Worm (Caenorhabditis elegans) whole organism, L3 larva: ENCODE results near the gene F57A8.7.
A peak's percentile ranks its signal among the peaks of the same experiment; 100 is the strongest.

Experiments used
- R02D3.7 ChIP-seq: fragments of 150-350 bp; optimal IDR thresholded peaks from 2 replicates; lab custom pipeline; 2014; ENCODE audit warnings: missing biosample characterization, missing genetic modification characterization
- aly-2 ChIP-seq: fragments of 150-350 bp; optimal IDR thresholded peaks from 2 replicates; lab custom pipeline; 2014; ENCODE audit warnings: missing biosample characterization, missing genetic modification characterization
- ama-1 ChIP-seq: fragments of 150-350 bp; optimal IDR thresholded peaks from 2 replicates; lab custom pipeline; 2018
- ceh-28 ChIP-seq: fragments of 150-350 bp; optimal IDR thresholded peaks from 2 replicates; lab custom pipeline; 2014; ENCODE audit warnings: missing biosample characterization, missing genetic modification reagents, missing genetic modification characterization
- ceh-82 ChIP-seq: fragments of 150-350 bp; optimal IDR thresholded peaks from 2 replicates; lab custom pipeline; 2014; ENCODE audit warnings: missing biosample characterization, missing genetic modification characterization
- daf-12 ChIP-seq: fragments of 150-350 bp; optimal IDR thresholded peaks from 2 replicates; lab custom pipeline; 2014; ENCODE audit warnings: missing biosample characterization, missing genetic modification reagents, missing genetic modification characterization
- egl-5 ChIP-seq: fragments of 150-350 bp; optimal IDR thresholded peaks from 2 replicates; lab custom pipeline; 2017; ENCODE audit warnings: missing biosample characterization, missing genetic modification reagents, missing genetic modification characterization, inconsistent platforms
- elt-2 ChIP-seq: sonication (generic microtip); optimal IDR thresholded peaks from 2 replicates; lab custom pipeline; 2016; ENCODE audit warnings: missing genetic modification reagents, mild to moderate bottlenecking, missing genetic modification characterization, missing compliant biosample characterization
- elt-3 ChIP-seq, 3 experiments: fragments of 150-350 bp in 1 of 3; sonication (generic microtip) in 2 of 3; optimal IDR thresholded peaks; 2 replicates in 2 of 3; 4 replicates in 1 of 3; lab custom pipeline; 2014 to 2017; ENCODE audit warnings: missing biosample characterization in 3 of 3, missing genetic modification characterization in 3 of 3
- fkh-10 ChIP-seq: sonication (generic microtip); optimal IDR thresholded peaks from 2 replicates; lab custom pipeline; 2017; ENCODE audit warnings: missing biosample characterization, missing genetic modification reagents, missing genetic modification characterization
- hmg-11 ChIP-seq: sonication (generic microtip); optimal IDR thresholded peaks from 2 replicates; lab custom pipeline; 2016; ENCODE audit warnings: missing genetic modification characterization, missing compliant biosample characterization
- jun-1 ChIP-seq: fragments of 150-350 bp; optimal IDR thresholded peaks from 2 replicates; lab custom pipeline; 2014; ENCODE audit warnings: missing biosample characterization, missing genetic modification reagents, missing genetic modification characterization
- lin-15B ChIP-seq: fragments of 150-350 bp; optimal IDR thresholded peaks from 2 replicates; lab custom pipeline; 2014; ENCODE audit warnings: missing biosample characterization, missing genetic modification characterization
- lin-39 ChIP-seq: fragments of 150-350 bp; optimal IDR thresholded peaks from 2 replicates; lab custom pipeline; 2018; ENCODE audit warnings: missing biosample characterization, missing genetic modification reagents, missing genetic modification characterization
- lsy-12 ChIP-seq: sonication (generic microtip); optimal IDR thresholded peaks from 2 replicates; lab custom pipeline; 2016; ENCODE audit warnings: mild to moderate bottlenecking, missing genetic modification characterization, missing compliant biosample characterization
- mdl-1 ChIP-seq: fragments of 150-350 bp; optimal IDR thresholded peaks from 2 replicates; lab custom pipeline; 2014; ENCODE audit warnings: missing biosample characterization, missing genetic modification characterization
- nfya-1 ChIP-seq: sonication (generic microtip); optimal IDR thresholded peaks from 2 replicates; lab custom pipeline; 2017; ENCODE audit warnings: missing genetic modification characterization, mild to moderate bottlenecking, missing compliant biosample characterization, antibody characterized with exemption, moderate library complexity; ENCODE audit not compliant: insufficient read depth
- nhr-11 ChIP-seq: fragments of 150-350 bp; optimal IDR thresholded peaks from 2 replicates; lab custom pipeline; 2014; ENCODE audit warnings: missing biosample characterization, missing genetic modification characterization
- nhr-12 ChIP-seq: fragments of 150-350 bp; optimal IDR thresholded peaks from 2 replicates; lab custom pipeline; 2014; ENCODE audit warnings: missing biosample characterization, missing genetic modification characterization
- nhr-28 ChIP-seq: fragments of 150-350 bp; optimal IDR thresholded peaks from 2 replicates; lab custom pipeline; 2014; ENCODE audit warnings: missing biosample characterization, missing genetic modification characterization
- nhr-43 ChIP-seq: sonication (generic microtip); optimal IDR thresholded peaks from 2 replicates; lab custom pipeline; 2016; ENCODE audit warnings: mild to moderate bottlenecking, missing genetic modification characterization, missing compliant biosample characterization; ENCODE audit not compliant: poor library complexity, severe bottlenecking
- nhr-76 ChIP-seq: fragments of 150-350 bp; sonication (generic microtip); optimal IDR thresholded peaks from 5 replicates; lab custom pipeline; 2014; ENCODE audit warnings: missing biosample characterization, missing genetic modification characterization
- nhr-77 ChIP-seq: fragments of 150-350 bp; optimal IDR thresholded peaks from 2 replicates; lab custom pipeline; 2014; ENCODE audit warnings: missing biosample characterization, missing genetic modification characterization
- pha-4 ChIP-seq: fragments of 150-350 bp; optimal IDR thresholded peaks from 2 replicates; lab custom pipeline; 2014; ENCODE audit warnings: missing biosample characterization, missing genetic modification reagents, missing genetic modification characterization
- pqm-1 ChIP-seq: fragments of 150-350 bp; optimal IDR thresholded peaks from 2 replicates; lab custom pipeline; 2017; ENCODE audit warnings: missing biosample characterization, missing genetic modification characterization, inconsistent platforms
- sea-2 ChIP-seq: fragments of 150-350 bp; sonication (generic microtip); optimal IDR thresholded peaks from 4 replicates; lab custom pipeline; 2014; ENCODE audit warnings: missing biosample characterization, missing genetic modification reagents, missing genetic modification characterization
- skn-1 ChIP-seq: fragments of 150-350 bp; optimal IDR thresholded peaks from 2 replicates; lab custom pipeline; 2014; ENCODE audit warnings: missing biosample characterization, missing genetic modification characterization
- snpc-4 ChIP-seq: fragments of 150-350 bp; optimal IDR thresholded peaks from 2 replicates; lab custom pipeline; 2014; ENCODE audit warnings: missing biosample characterization, missing genetic modification characterization
- tbx-2 ChIP-seq: sonication (generic microtip); optimal IDR thresholded peaks from 2 replicates; lab custom pipeline; 2016; ENCODE audit warnings: mild to moderate bottlenecking, missing genetic modification characterization, missing compliant biosample characterization
- unc-39 ChIP-seq: sonication (generic microtip); optimal IDR thresholded peaks from 4 replicates; lab custom pipeline; 2017; ENCODE audit warnings: missing biosample characterization, missing genetic modification characterization
- unc-62 ChIP-seq: fragments of 150-350 bp; sonication (generic microtip); optimal IDR thresholded peaks from 4 replicates; lab custom pipeline; 2014; ENCODE audit warnings: missing biosample characterization, missing genetic modification reagents, missing genetic modification characterization

F57A8.7 gene

DNA sequence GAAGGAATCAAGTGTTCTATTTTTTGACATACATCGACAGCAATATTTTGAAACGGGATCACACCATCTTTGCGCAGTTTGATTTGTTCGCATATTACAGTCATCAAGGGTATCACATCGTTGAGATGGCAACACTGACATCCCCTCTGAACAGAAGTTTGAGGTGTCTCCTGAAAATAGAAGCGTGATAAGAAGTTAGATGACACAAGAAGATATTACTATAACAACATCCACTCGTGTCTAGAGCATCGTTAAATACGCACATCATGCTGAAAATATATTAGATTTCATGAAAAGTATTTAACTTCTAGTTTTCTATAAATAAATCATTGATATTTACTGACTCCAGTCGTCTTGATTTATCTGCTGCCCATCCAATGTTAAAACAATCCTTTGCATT, 2.8 kb upstream of the F57A8.7 start:
- TF ChIP-seq sea-2 (GFP tag; lab: Kevin White, UChicago) (no peak), ceh-82 (tag; lab: Kevin White, UChicago) (no peak), mdl-1 (tag; lab: Kevin White, UChicago) (no peak), egl-5 (tag; lab: Kevin White, UChicago) (no peak), daf-12 (tag; lab: Kevin White, UChicago) (no peak), nhr-11 (tag; lab: Kevin White, UChicago) (no peak), lin-15B (no peak), R02D3.7 (tag; lab: Kevin White, UChicago) (no peak)

ce11 chrV:10073793-10074192, 1.7 kb upstream of the F57A8.7 start, which contains the start of gene F57A8.6:
Gene F57A8.6 (minus strand): TSS chrV:10073893.
- TF ChIP-seq lin-39 (tag; lab: Kevin White, UChicago) (no peak), nhr-76 (tag; lab: Kevin White, UChicago) (peak; percentile 46)

- no peak for TF ChIP-seq ama-1 (lab: Kevin White, UChicago)
- no peak for TF ChIP-seq nhr-77 (tag; lab: Kevin White, UChicago)
- TF ChIP-seq unc-62 (GFP tag; lab: Kevin White, UChicago), result no peak
- no peak for TF ChIP-seq lsy-12 (tag; lab: Kevin White, UChicago)
- TF ChIP-seq tbx-2 (tag; lab: Kevin White, UChicago), result no peak
- no peak for TF ChIP-seq pqm-1 (tag; lab: Kevin White, UChicago)
- TF ChIP-seq nfya-1 (tag; lab: Kevin White, UChicago), result no peak
- no peak for TF ChIP-seq aly-2 (tag; lab: Kevin White, UChicago)
- TF ChIP-seq nhr-12 (tag; lab: Kevin White, UChicago), result no peak
- TF ChIP-seq snpc-4 (tag; lab: Kevin White, UChicago), result no peak
- TF ChIP-seq R02D3.7 (tag; lab: Kevin White, UChicago), result no peak
- no peak for TF ChIP-seq fkh-10
- no peak for TF ChIP-seq jun-1 (tag; lab: Kevin White, UChicago)
- TF ChIP-seq nhr-28 (tag; lab: Kevin White, UChicago), result no peak
- TF ChIP-seq, all 47 proteins: peak for 0
Observed at ce11 chrV:10078244-10078643, 2.7 kb downstream of the F57A8.7 start, which contains the start of gene R04B5.1. Gene R04B5.1 (minus strand): TSS chrV:10078344.

DNA sequence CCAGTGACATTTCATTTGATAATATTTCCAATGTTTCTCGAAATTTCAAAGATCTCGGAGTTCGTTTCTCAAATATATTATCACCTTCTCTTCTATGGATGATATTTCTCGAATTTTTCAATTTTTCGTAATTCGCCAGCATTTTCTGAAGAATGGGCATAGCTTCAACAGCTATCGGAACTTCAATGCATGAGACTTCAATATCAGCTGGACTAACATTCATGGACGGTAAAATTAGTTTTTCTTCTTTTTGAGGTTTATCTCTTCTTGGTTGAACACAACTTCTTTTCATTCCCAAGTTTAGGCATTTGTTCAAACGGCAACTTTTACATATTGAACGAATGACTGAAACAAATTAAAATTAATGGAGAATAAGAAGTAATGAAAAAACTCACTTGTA, 5.4 kb downstream of the F57A8.7 start:
- TF ChIP-seq elt-3 (tag; optimal IDR thresholded peaks at IDR 0.05; lab: Kevin White, UChicago), result no peak
- no peak for TF ChIP-seq unc-39 (tag; lab: Kevin White, UChicago)

DNA sequence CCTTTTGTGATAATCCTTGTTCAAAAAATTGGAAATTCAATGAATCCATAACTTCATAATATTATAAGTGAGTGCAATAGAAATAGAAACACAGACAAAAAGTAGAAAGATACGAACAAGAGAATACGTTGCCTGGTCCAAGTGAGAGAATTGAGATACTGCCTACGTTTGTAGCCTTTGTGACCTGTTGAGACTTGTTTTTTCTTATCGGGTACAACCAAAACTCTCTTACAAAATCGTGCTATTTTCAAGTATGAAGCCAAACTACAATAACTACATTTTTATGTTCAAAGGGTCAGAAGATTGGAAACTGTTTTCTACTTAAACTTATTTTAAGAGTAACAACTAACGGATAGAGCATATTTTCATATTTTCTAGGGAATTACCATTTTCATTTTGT, 6.1 kb downstream of the F57A8.7 start, which contains the start of gene nhr-205:
nhr-205 (minus strand) TSS at position 141 of the 400 bp plus-strand sequence.
- TF ChIP-seq hmg-11, result no peak
- no peak for TF ChIP-seq pha-4
- TF ChIP-seq nhr-76 (tag; lab: Kevin White, UChicago), result peak; percentile 77
- TF ChIP-seq, all 47 proteins: peak for 1

ce11 chrV:10083999-10084468, 8.5 kb downstream of the F57A8.7 start, which contains the start of gene nhr-12:
Gene nhr-12 (minus strand): TSS chrV:10084049.
- TF ChIP-seq daf-12 (tag; lab: Kevin White, UChicago), result no peak
- TF ChIP-seq ceh-28 (tag; lab: Kevin White, UChicago), result peak; percentile 28
- peak; percentile 8 for TF ChIP-seq nhr-11 (tag; lab: Kevin White, UChicago)
- TF ChIP-seq elt-2 (tag; lab: Kevin White, UChicago), result peak; percentile 45
- TF ChIP-seq nhr-43 (tag; lab: Kevin White, UChicago), result no peak
- TF ChIP-seq skn-1 (tag; lab: Kevin White, UChicago), result peak; percentile 2
- TF ChIP-seq nfya-1 (tag; lab: Kevin White, UChicago), result peak; percentile 0
